Worm (Caenorhabditis elegans): ENCODE results near the gene cox-5A.
A peak's percentile ranks its signal among the peaks of the same experiment; 100 is the strongest.

cox-5A gene

ce11 chrIII:12874606-12875066, 30.7 kb upstream of the cox-5A start, which contains the start of the genes mrg-1 and spcs-2 (continued):
- TF ChIP-seq F52B5.7 (tag; optimal IDR thresholded peaks at IDR 0.05) (no peak), gei-17 (GFP tag; optimal IDR thresholded peaks at IDR 0.05) (no peak), him-1 (tag; optimal IDR thresholded peaks at IDR 0.05) (peak; percentile 38), ztf-25 (GFP tag; IDR thresholded peaks at IDR 0.05) (0 out of 2 replicates have a peak, but pooled peaks have one; percentile 68), lsy-27 (tag; optimal IDR thresholded peaks at IDR 0.05; ENCODE audit: borderline replicate concordance, insufficient read depth) (peak; percentile 55), madf-3 (GFP tag; IDR thresholded peaks at IDR 0.05) (peak; percentile 89), ceh-40 (GFP tag; IDR thresholded peaks at IDR 0.05) (no peak), pha-4 (tag; optimal IDR thresholded peaks at IDR 0.05) (no peak), hlh-12 (tag; optimal IDR thresholded peaks at IDR 0.05) (no peak), ama-1 (optimal IDR thresholded peaks at IDR 0.05) (no peak), ama-1 (GFP tag; optimal IDR thresholded peaks at IDR 0.05) (peak in 1 of 2 experiments; percentile 55), sdz-38 (tag; optimal IDR thresholded peaks at IDR 0.05) (no peak), aptf-3 (GFP tag; IDR thresholded peaks at IDR 0.05) (no peak), cebp-2 (GFP tag; IDR thresholded peaks at IDR 0.05) (no peak), let-526 (GFP tag; IDR thresholded peaks at IDR 0.05) (no peak), akir-1 (GFP tag; optimal IDR thresholded peaks at IDR 0.05) (no peak), F23B12.7 (tag; optimal IDR thresholded peaks at IDR 0.05; ENCODE audit: insufficient read depth) (peak; percentile 94), nhr-27 (tag; optimal IDR thresholded peaks at IDR 0.05) (no peak), lin-35 (GFP tag; optimal IDR thresholded peaks at IDR 0.05) (peak in 2 of 3 experiments; percentile 46 to 90), zfh-2 (GFP tag; conservative IDR thresholded peaks at IDR 0.05) (0 out of 2 replicates have a peak, but pooled peaks have one; percentile 4), let-607 (tag; optimal IDR thresholded peaks at IDR 0.05) (peak in 1 of 2 experiments; percentile 49), attf-3 (GFP tag; conservative IDR thresholded peaks at IDR 0.05) (peak; percentile 59; the same call in 1 of the 2 replicates), hmg-1.2 (GFP tag; IDR thresholded peaks at IDR 0.05) (peak; percentile 64), dox-1 (GFP tag; IDR thresholded peaks at IDR 0.05) (peak; percentile 93), ccch-3 (GFP tag; optimal IDR thresholded peaks at IDR 0.05) (no peak), B0035.1 (tag; optimal IDR thresholded peaks at IDR 0.05) (peak; percentile 1), hmg-20 (GFP tag; IDR thresholded peaks at IDR 0.05) (0 out of 2 replicates have a peak, but pooled peaks have one; percentile 13), snpc-3.4 (tag; optimal IDR thresholded peaks at IDR 0.05) (peak; percentile 88), K12H6.12 (tag; optimal IDR thresholded peaks at IDR 0.05) (peak; percentile 52), B0261.1 (tag; optimal IDR thresholded peaks at IDR 0.05) (no peak), sea-2 (GFP tag; IDR thresholded peaks at IDR 0.05) (no peak), ceh-79 (tag; optimal IDR thresholded peaks at IDR 0.05) (no peak), efl-1 (GFP tag; optimal IDR thresholded peaks at IDR 0.05) (peak; percentile 74), B0336.3 (GFP tag; IDR thresholded peaks at IDR 0.05) (peak; percentile 81), Y53G8AR.9 (GFP tag; conservative IDR thresholded peaks at IDR 0.05) (peak; percentile 90), snpc-1.3 (tag; optimal IDR thresholded peaks at IDR 0.05; ENCODE audit: insufficient read depth) (peak; percentile 88), F22D6.2 (tag; optimal IDR thresholded peaks at IDR 0.05) (no peak), zim-3 (tag; optimal IDR thresholded peaks at IDR 0.05) (no peak), attf-6 (GFP tag; IDR thresholded peaks at IDR 0.05) (no peak), lsl-1 (GFP tag; optimal IDR thresholded peaks at IDR 0.05) (peak; percentile 75), C06A6.2 (GFP tag; conservative IDR thresholded peaks at IDR 0.05) (peak; percentile 80), nhr-179 (tag; optimal IDR thresholded peaks at IDR 0.05) (no peak), nfyb-1 (GFP tag; IDR thresholded peaks at IDR 0.05) (peak; percentile 77), hrde-1 (tag; optimal IDR thresholded peaks at IDR 0.05; ENCODE audit: borderline replicate concordance) (peak; percentile 15), nhr-120 (GFP tag; IDR thresholded peaks at IDR 0.05) (no peak), atf-7 (tag; optimal IDR thresholded peaks at IDR 0.05) (peak; percentile 10), cebp-1 (GFP tag; IDR thresholded peaks at IDR 0.05) (peak; percentile 80; the same call in 1 of the 2 replicates), cebp-1 (tag; optimal IDR thresholded peaks at IDR 0.05) (peak; percentile 94)
